Worm (Caenorhabditis elegans) whole organism, L4 larva: ENCODE measurements around the gene fis-2.
A peak's percentile ranks its signal among the peaks of the same experiment; 100 is the strongest.

Experiments used
- D1046.2 ChIP-seq: fragments of 200-800 bp; sonication (Bioruptor generic); IDR thresholded peaks from 2 replicates; pipeline ENCODE4 v1.3.6; 2022; ENCODE audit warnings: missing genetic modification characterization, missing compliant biosample characterization
- F10B5.3 ChIP-seq: sonication (generic microtip); optimal IDR thresholded peaks from 2 replicates; lab custom pipeline; 2016; ENCODE audit warnings: mild to moderate bottlenecking, missing genetic modification characterization, missing compliant biosample characterization
- F26F4.8 ChIP-seq: fragments of 200-800 bp; sonication (Bioruptor generic); conservative IDR thresholded peaks from 2 replicates; pipeline ENCODE4 v1.3.6; 2022; ENCODE audit warnings: missing genetic modification characterization, missing compliant biosample characterization
- F44E2.7 ChIP-seq: fragments of 200-800 bp; sonication (Bioruptor generic); IDR thresholded peaks from 2 replicates; pipeline ENCODE4 v2.1.2; 2022; ENCODE audit warnings: missing genetic modification characterization, missing compliant biosample characterization
- T20F7.1 ChIP-seq: fragments of 200-800 bp; sonication (Bioruptor generic); optimal IDR thresholded peaks from 2 replicates; lab custom pipeline; 2018; ENCODE audit warnings: mild to moderate bottlenecking, missing genetic modification characterization, missing compliant biosample characterization
- T26A8.4 ChIP-seq: fragments of 200-800 bp; sonication (Bioruptor generic); IDR thresholded peaks from 2 replicates; pipeline ENCODE4 v1.3.6; 2022; ENCODE audit warnings: missing genetic modification characterization, missing compliant biosample characterization
- Y105C5A.15 ChIP-seq: fragments of 200-800 bp; sonication (Bioruptor generic); IDR thresholded peaks from 2 replicates; pipeline ENCODE4 v1.3.6; 2022; ENCODE audit warnings: missing genetic modification characterization, missing compliant biosample characterization
- ZK546.5 ChIP-seq, 2 experiments: sonication (generic microtip); optimal IDR thresholded peaks; 2 replicates each; lab custom pipeline; 2017; ENCODE audit warnings: missing biosample characterization in 2 of 2, missing genetic modification characterization in 2 of 2
- aha-1 ChIP-seq: fragments of 150-350 bp; peaks from one replicate; lab custom pipeline; 2014; ENCODE audit warnings: missing biosample characterization, missing genetic modification characterization
- ama-1 ChIP-seq: fragments of 150-350 bp; optimal IDR thresholded peaks from 2 replicates; lab custom pipeline; 2014; ENCODE audit warnings: inconsistent platforms, mixed read lengths
- attf-4 ChIP-seq: sonication (generic microtip); optimal IDR thresholded peaks from 3 replicates; lab custom pipeline; 2017; ENCODE audit warnings: missing biosample characterization, missing genetic modification characterization
- ceh-62 ChIP-seq: sonication (generic microtip); optimal IDR thresholded peaks from 2 replicates; lab custom pipeline; 2017; ENCODE audit warnings: missing biosample characterization, missing genetic modification characterization
- ctbp-1 ChIP-seq: fragments of 200-800 bp; sonication (Bioruptor generic); IDR thresholded peaks from 2 replicates; pipeline ENCODE4 v1.3.6; 2022; ENCODE audit warnings: missing genetic modification reagents, missing genetic modification characterization, missing compliant biosample characterization
- daf-12 ChIP-seq: fragments of 150-350 bp; optimal IDR thresholded peaks from 2 replicates; lab custom pipeline; 2014; ENCODE audit warnings: missing biosample characterization, missing genetic modification reagents, missing genetic modification characterization
- daf-16 ChIP-seq, 3 experiments: sonication (generic microtip); optimal IDR thresholded peaks; 2 replicates each; lab custom pipeline; 2016 to 2017; ENCODE audit warnings: missing genetic modification characterization in 3 of 3, missing genetic modification reagents in 3 of 3, mild to moderate bottlenecking in 2 of 3, missing compliant biosample characterization in 2 of 3, missing biosample characterization in 1 of 3, moderate library complexity in 1 of 3
- dpl-1 ChIP-seq: fragments of 150-350 bp; optimal IDR thresholded peaks from 2 replicates; lab custom pipeline; 2014; ENCODE audit warnings: missing biosample characterization, missing genetic modification reagents, missing genetic modification characterization
- fkh-10 ChIP-seq: fragments of 150-350 bp; optimal IDR thresholded peaks from 2 replicates; lab custom pipeline; 2014; ENCODE audit warnings: missing biosample characterization, missing genetic modification reagents, missing genetic modification characterization
- fos-1 ChIP-seq: fragments of 150-350 bp; optimal IDR thresholded peaks from 2 replicates; lab custom pipeline; 2014; ENCODE audit warnings: missing biosample characterization, missing genetic modification characterization
- hmg-1.1 ChIP-seq: fragments of 200-800 bp; sonication (Bioruptor generic); IDR thresholded peaks from 2 replicates; pipeline ENCODE4 v1.3.6; 2022; ENCODE audit warnings: missing genetic modification reagents, missing genetic modification characterization, missing compliant biosample characterization
- lim-7 ChIP-seq: fragments of 200-800 bp; sonication (Bioruptor generic); IDR thresholded peaks from 2 replicates; pipeline ENCODE4 v1.3.6; 2022; ENCODE audit warnings: missing genetic modification characterization, missing compliant biosample characterization
- mdl-1 ChIP-seq, 2 experiments: fragments of 150-350 bp in 1 of 2; sonication (generic microtip) in 1 of 2; optimal IDR thresholded peaks; 2 replicates each; lab custom pipeline; 2014 to 2017; ENCODE audit warnings: missing biosample characterization in 2 of 2, missing genetic modification characterization in 2 of 2
- mdt-29 ChIP-seq: fragments of 200-800 bp; sonication (Bioruptor generic); IDR thresholded peaks from 2 replicates; pipeline ENCODE4 v1.3.6; 2022; ENCODE audit warnings: missing genetic modification reagents, missing genetic modification characterization, missing compliant biosample characterization
- mxl-2 ChIP-seq: fragments of 200-800 bp; sonication (Bioruptor generic); conservative IDR thresholded peaks from 2 replicates; pipeline ENCODE4 v1.3.6; 2022; ENCODE audit warnings: missing genetic modification reagents, missing genetic modification characterization, missing compliant biosample characterization
- nhr-11 ChIP-seq: fragments of 150-350 bp; optimal IDR thresholded peaks from 2 replicates; lab custom pipeline; 2014; ENCODE audit warnings: missing biosample characterization, missing genetic modification characterization
- nhr-237 ChIP-seq: sonication (generic microtip); optimal IDR thresholded peaks from 2 replicates; lab custom pipeline; 2017; ENCODE audit warnings: missing biosample characterization, missing genetic modification characterization
- nhr-28 ChIP-seq: fragments of 150-350 bp; optimal IDR thresholded peaks from 2 replicates; lab custom pipeline; 2014; ENCODE audit warnings: missing biosample characterization, missing genetic modification characterization
- php-3 ChIP-seq: fragments of 200-800 bp; sonication (Bioruptor generic); IDR thresholded peaks from 2 replicates; pipeline ENCODE4 v1.3.6; 2022; ENCODE audit warnings: missing genetic modification reagents, missing genetic modification characterization, missing compliant biosample characterization
- pqm-1 ChIP-seq: sonication (generic microtip); optimal IDR thresholded peaks from 2 replicates; lab custom pipeline; 2017; ENCODE audit warnings: missing biosample characterization, missing genetic modification characterization
- rbr-2 ChIP-seq: sonication (generic microtip); optimal IDR thresholded peaks from 2 replicates; lab custom pipeline; 2016; ENCODE audit warnings: missing genotype, missing genetic modification characterization, missing compliant biosample characterization
- sdz-12 ChIP-seq: fragments of 200-800 bp; sonication (Bioruptor generic); optimal IDR thresholded peaks from 2 replicates; lab custom pipeline; 2018; ENCODE audit warnings: mild to moderate bottlenecking, missing genetic modification characterization, missing compliant biosample characterization
- set-16 ChIP-seq: fragments of 200-800 bp; sonication (Bioruptor generic); IDR thresholded peaks from 2 replicates; pipeline ENCODE4 v1.3.6; 2022; ENCODE audit warnings: missing genetic modification reagents, missing genetic modification characterization, missing compliant biosample characterization
- skn-1 ChIP-seq: fragments of 150-350 bp; optimal IDR thresholded peaks from 2 replicates; lab custom pipeline; 2014; ENCODE audit warnings: missing biosample characterization, missing genetic modification characterization
- unc-130 ChIP-seq: sonication (generic microtip); optimal IDR thresholded peaks from 2 replicates; lab custom pipeline; 2016; ENCODE audit warnings: missing genetic modification reagents, missing genetic modification characterization, missing compliant biosample characterization
- unc-39 ChIP-seq: sonication (generic microtip); optimal IDR thresholded peaks from 2 replicates; lab custom pipeline; 2017; ENCODE audit warnings: missing biosample characterization, missing genetic modification characterization
- unc-62 ChIP-seq, 3 experiments: fragments of 150-350 bp in 1 of 3; sonication (generic microtip); optimal IDR thresholded peaks in 2 of 3; peaks in 1 of 3; 1 replicate in 1 of 3; 2 replicates in 2 of 3; lab custom pipeline; 2014 to 2017; ENCODE audit warnings: missing biosample characterization in 3 of 3, missing genetic modification characterization in 3 of 3, missing genetic modification reagents in 3 of 3, missing genotype in 1 of 3
- zfp-2 ChIP-seq: sonication (generic microtip); optimal IDR thresholded peaks from 2 replicates; lab custom pipeline; 2016; ENCODE audit warnings: mild to moderate bottlenecking, missing genetic modification characterization, missing compliant biosample characterization
- zip-11 ChIP-seq: fragments of 200-800 bp; sonication (Bioruptor generic); IDR thresholded peaks from 2 replicates; pipeline ENCODE4 v1.3.6; 2022; ENCODE audit warnings: missing genetic modification characterization, missing compliant biosample characterization

The fis-2 gene

ce11 chrX:8302803-8303202 lies 17.8 kb upstream of the fis-2 start:
- TF ChIP-seq T20F7.1 (GFP tag; lab: Kevin White, UChicago) = no peak
- no peak for TF ChIP-seq fkh-10 (GFP tag; lab: Kevin White, UChicago)
- TF ChIP-seq zip-11 (GFP tag; lab: Robert Waterston, UW) = no peak
- no peak for TF ChIP-seq mxl-2 (GFP tag; lab: Robert Waterston, UW)
- TF ChIP-seq F10B5.3 = no peak
- TF ChIP-seq nhr-28 (tag; lab: Kevin White, UChicago) = peak; percentile 8
- no peak for TF ChIP-seq F44E2.7 (GFP tag; lab: Robert Waterston, UW)
- TF ChIP-seq aha-1 (tag; lab: Kevin White, UChicago) = no peak
- TF ChIP-seq pqm-1 (tag; lab: Kevin White, UChicago) = no peak
- TF ChIP-seq, all 104 proteins: peak for 1

DNA sequence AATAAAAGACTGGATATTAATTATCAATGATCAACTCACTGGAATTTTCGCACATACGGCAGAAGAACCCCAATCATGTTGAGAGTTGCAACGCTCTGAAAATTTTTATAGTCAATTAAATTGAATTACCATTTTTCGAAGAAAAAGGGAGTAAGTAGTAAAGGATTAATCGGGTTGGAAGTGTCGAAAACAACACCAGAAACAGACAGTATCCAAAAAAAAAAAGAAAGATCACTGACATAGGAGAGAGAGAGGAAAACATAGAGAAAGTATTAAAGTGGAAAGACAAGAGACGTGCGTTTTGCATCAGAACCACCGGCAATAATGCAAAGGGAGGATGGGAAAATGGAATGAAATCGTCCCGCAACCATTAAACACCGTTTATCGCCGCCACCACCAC lies 17.3 kb upstream of the fis-2 start, which contains the start of gene inx-5:
Gene inx-5, minus strand, starts transcription at position 101 of the 400 bp plus-strand sequence.
- TF ChIP-seq zfp-2 (no peak), Y105C5A.15 (no peak), unc-39 (tag; lab: Kevin White, UChicago) (no peak), php-3 (GFP tag; lab: Robert Waterston, UW) (no peak), unc-62 (GFP tag; optimal IDR thresholded peaks at IDR 0.05 in 1 of 2; lab: Kevin White, UChicago) (no peak), unc-62 (tag; optimal IDR thresholded peaks at IDR 0.05; lab: Kevin White, UChicago) (no peak), attf-4 (tag; lab: Kevin White, UChicago) (no peak), ctbp-1 (GFP tag; lab: Robert Waterston, UW) (no peak)
- TF ChIP-seq, all 104 proteins: peak for 0

DNA sequence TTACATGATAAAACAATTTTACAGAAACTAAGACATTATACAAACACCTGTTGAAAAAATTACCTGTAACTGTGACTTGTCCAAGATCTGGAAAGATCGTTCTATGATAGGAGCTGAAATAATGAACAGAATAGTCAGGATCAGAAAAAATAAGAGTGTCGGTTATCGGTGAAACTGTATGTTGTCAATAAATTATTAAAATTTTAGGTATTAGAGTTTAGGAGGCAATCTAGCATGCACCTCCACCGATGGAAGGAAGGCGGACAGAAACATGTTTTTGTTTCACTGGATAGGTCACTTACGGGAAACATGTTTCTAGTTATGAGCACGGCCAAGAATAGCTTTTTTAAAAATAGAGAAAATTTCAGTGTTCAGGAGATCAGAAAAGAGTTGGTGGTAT lies 14.5 kb upstream of the fis-2 start, which contains the start of gene ced-13:
Gene ced-13, minus strand, starts transcription at position 101 of the 400 bp plus-strand sequence.
- TF ChIP-seq skn-1 (tag; lab: Kevin White, UChicago) (no peak), mdl-1 (tag; optimal IDR thresholded peaks at IDR 0.05; lab: Kevin White, UChicago) (no peak), fos-1 (tag; lab: Kevin White, UChicago) (no peak), mdt-29 (GFP tag; lab: Robert Waterston, UW) (no peak), nhr-237 (tag; lab: Kevin White, UChicago) (no peak), dpl-1 (GFP tag; lab: Kevin White, UChicago) (no peak), unc-130 (GFP tag; lab: Kevin White, UChicago) (no peak), ZK546.5 (tag; optimal IDR thresholded peaks at IDR 0.05; lab: Kevin White, UChicago) (no peak)
- TF ChIP-seq, all 104 proteins: peak for 0

DNA sequence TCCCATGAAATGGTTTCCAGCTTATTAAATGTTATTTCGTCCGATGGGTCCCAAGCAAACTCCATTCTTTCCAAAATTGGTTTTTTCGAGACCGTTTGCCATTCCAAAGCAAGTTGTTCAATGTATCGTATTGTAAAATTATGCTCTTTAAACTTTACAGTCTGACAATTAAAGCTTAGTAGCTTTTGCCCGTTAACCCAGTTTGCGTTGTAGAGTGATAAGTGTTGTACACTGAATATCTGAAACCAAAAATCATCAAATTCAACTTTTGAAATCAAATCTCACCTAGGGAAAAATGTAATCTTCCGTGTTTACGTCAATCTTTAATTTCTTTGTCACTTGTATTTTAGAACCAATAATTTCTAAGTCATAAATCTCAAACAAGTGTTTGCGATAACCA lies 12.3 kb upstream of the fis-2 start:
- TF ChIP-seq lim-7 (no peak), daf-16 (GFP tag; optimal IDR thresholded peaks at IDR 0.05; lab: Kevin White, UChicago) (no peak), daf-16 (tag; optimal IDR thresholded peaks at IDR 0.05; lab: Kevin White, UChicago) (no peak), ceh-62 (tag; lab: Kevin White, UChicago) (no peak), D1046.2 (GFP tag; lab: Robert Waterston, UW) (no peak), unc-62 (GFP tag; optimal IDR thresholded peaks at IDR 0.05 in 1 of 2; lab: Kevin White, UChicago) (peak in 1 of 2 experiments; percentile 94), unc-62 (tag; optimal IDR thresholded peaks at IDR 0.05; lab: Kevin White, UChicago) (no peak), mdt-29 (GFP tag; lab: Robert Waterston, UW) (no peak), mxl-2 (GFP tag; lab: Robert Waterston, UW) (no peak), ama-1 (lab: Kevin White, UChicago) (no peak), sdz-12 (GFP tag; lab: Kevin White, UChicago) (no peak), nhr-237 (tag; lab: Kevin White, UChicago) (no peak), nhr-11 (no peak), hmg-1.1 (GFP tag; lab: Robert Waterston, UW) (no peak), aha-1 (tag; lab: Kevin White, UChicago) (peak; percentile 12), rbr-2 (no peak)
- TF ChIP-seq, all 104 proteins: peak for 2

DNA sequence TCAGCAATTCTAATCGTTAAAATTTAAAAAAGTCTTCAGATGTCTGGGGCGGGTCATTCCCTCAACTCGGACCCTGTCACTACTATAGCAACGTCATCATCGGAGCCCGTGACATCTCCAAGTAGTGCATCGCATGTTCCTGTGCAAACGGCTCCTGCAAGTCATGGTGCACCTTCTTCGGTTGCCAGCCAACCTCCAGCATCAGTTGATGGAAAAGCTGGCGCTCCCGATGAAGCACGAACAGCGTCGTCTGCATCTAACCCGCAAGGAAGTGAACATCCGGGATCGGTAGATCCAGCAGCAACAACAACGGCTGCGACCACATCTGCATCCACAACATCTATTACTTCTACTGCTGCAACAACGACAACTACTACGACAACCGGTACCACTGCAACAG lies 9.6 kb upstream of the fis-2 start, which contains the start of gene R09F10.3:
Gene R09F10.3, plus strand, starts transcription at position 40 of the 400 bp plus-strand sequence.
- TF ChIP-seq php-3 (GFP tag; lab: Robert Waterston, UW) = 0 out of 2 replicates have a peak, but pooled peaks have one; percentile 27
- TF ChIP-seq set-16 (GFP tag; lab: Robert Waterston, UW) = peak; percentile 46; the same call in 1 of the 2 replicates
- peak; percentile 32; the same call in 1 of the 2 replicates for TF ChIP-seq T26A8.4 (GFP tag; lab: Robert Waterston, UW)
- no peak for TF ChIP-seq daf-12
- TF ChIP-seq unc-62 (GFP tag; optimal IDR thresholded peaks at IDR 0.05 in 1 of 2; lab: Kevin White, UChicago) = peak in 1 of 2 experiments; percentile 96
- no peak for TF ChIP-seq unc-62 (tag; optimal IDR thresholded peaks at IDR 0.05; lab: Kevin White, UChicago)
- TF ChIP-seq dpl-1 (GFP tag; lab: Kevin White, UChicago) = no peak
- TF ChIP-seq F26F4.8 (GFP tag; lab: Robert Waterston, UW) = 0 out of 2 replicates have a peak, but pooled peaks have one; percentile 42
